Fruit fly (Drosophila melanogaster) whole organism: ENCODE results near the gene CG9692.

Experiments
- Dll ChIP-seq: fragments of >200 bp; optimal IDR thresholded peaks from 2 replicates; lab custom pipeline; 2017
- pan ChIP-seq: fragments of >200 bp; optimal IDR thresholded peaks from 2 replicates; lab custom pipeline; 2017
- psq ChIP-seq: fragments of >200 bp; optimal IDR thresholded peaks from 2 replicates; lab custom pipeline; 2017
- usp ChIP-seq: fragments of >200 bp; optimal IDR thresholded peaks from 2 replicates; lab custom pipeline; 2017; ENCODE audit warnings: missing biosample characterization, missing genetic modification characterization, mixed read lengths

DNA sequence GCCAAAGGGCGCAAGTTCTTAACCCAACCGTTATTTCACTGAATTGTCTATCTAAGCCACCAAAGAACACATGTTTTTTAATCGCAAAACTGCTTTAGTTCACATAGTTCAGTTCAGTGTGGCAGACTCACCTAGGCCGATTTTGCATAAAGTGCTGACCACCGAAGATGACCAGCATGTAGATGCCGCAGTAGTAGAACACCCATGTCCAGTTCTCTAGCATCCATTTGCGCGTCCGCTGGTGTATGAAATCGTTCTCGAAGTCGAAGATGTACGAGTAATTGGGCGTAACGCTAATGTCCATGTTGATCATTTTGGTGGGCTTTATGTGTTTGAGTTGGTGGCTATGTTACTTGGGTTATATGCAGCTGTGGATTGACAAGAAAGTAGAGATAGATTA, 45.7 kb upstream of the CG9692 start:
- no peak for TF ChIP-seq usp (GFP tag; lab: Kevin White, UChicago)
- no peak for TF ChIP-seq psq (lab: Kevin White, UChicago)
- TF ChIP-seq pan (lab: Kevin White, UChicago) = no peak
- no peak for TF ChIP-seq Dll (lab: Kevin White, UChicago)
